Fruit fly (Drosophila melanogaster) whole organism, pupa: ENCODE results near the gene CG14322.

ENCODE experiments used
- CG10348 ChIP-seq: fragments of 200-800 bp; sonication (Bioruptor generic); IDR thresholded peaks from 2 replicates; pipeline ENCODE4 v1.3.6; 2022; ENCODE audit warnings: missing biosample characterization, missing genetic modification characterization
- CG12605 ChIP-seq: fragments of 200-800 bp; sonication (Bioruptor generic); IDR thresholded peaks from 2 replicates; pipeline ENCODE4 v1.3.6; 2022; ENCODE audit warnings: missing biosample characterization, missing genetic modification characterization
- CG13204 ChIP-seq: fragments of 200-800 bp; sonication (Bioruptor generic); optimal IDR thresholded peaks from 2 replicates; lab custom pipeline; 2018; ENCODE audit warnings: missing biosample characterization, mild to moderate bottlenecking, missing genetic modification characterization, moderate library complexity
- CG14655 ChIP-seq: fragments of 200-800 bp; sonication (Bioruptor generic); optimal IDR thresholded peaks from 3 replicates; lab custom pipeline; 2017; ENCODE audit warnings: mild to moderate bottlenecking, missing biosample characterization, missing genetic modification reagents, missing genetic modification characterization
- CG15710 ChIP-seq: fragments of 200-800 bp; sonication (Bioruptor generic); optimal IDR thresholded peaks from 2 replicates; lab custom pipeline; 2018; ENCODE audit warnings: missing biosample characterization, mild to moderate bottlenecking, missing genetic modification characterization, moderate library complexity
- CG17806 ChIP-seq: fragments of 200-800 bp; sonication (Bioruptor generic); optimal IDR thresholded peaks from 2 replicates; lab custom pipeline; 2018; ENCODE audit warnings: missing biosample characterization, mild to moderate bottlenecking, missing genetic modification characterization, moderate library complexity
- CG32121 ChIP-seq: fragments of 200-800 bp; sonication (Bioruptor generic); IDR thresholded peaks from 2 replicates; pipeline ENCODE4 v1.3.6; 2022; ENCODE audit warnings: missing biosample characterization, missing genetic modification characterization
- CG34367 ChIP-seq: fragments of 200-800 bp; sonication (Bioruptor generic); optimal IDR thresholded peaks from 2 replicates; lab custom pipeline; 2018; ENCODE audit warnings: missing biosample characterization, mild to moderate bottlenecking, missing genetic modification characterization
- CG4496 ChIP-seq: fragments of 200-800 bp; sonication (Bioruptor generic); IDR thresholded peaks from 3 replicates; pipeline ENCODE4 v1.3.6; 2022; ENCODE audit warnings: missing biosample characterization, missing genetic modification characterization
- CG8159 ChIP-seq: fragments of 200-800 bp; sonication (Bioruptor generic); optimal IDR thresholded peaks from 3 replicates; lab custom pipeline; 2018; ENCODE audit warnings: missing biosample characterization, mild to moderate bottlenecking, missing genetic modification characterization, moderate library complexity
- CG8301 ChIP-seq: fragments of 200-800 bp; sonication (Bioruptor generic); optimal IDR thresholded peaks from 2 replicates; lab custom pipeline; 2018; ENCODE audit warnings: missing biosample characterization, mild to moderate bottlenecking, missing genetic modification characterization
- CG9948 ChIP-seq: fragments of 200-800 bp; sonication (Bioruptor generic); optimal IDR thresholded peaks from 2 replicates; lab custom pipeline; 2018; ENCODE audit warnings: missing biosample characterization, mild to moderate bottlenecking, missing genetic modification characterization, moderate library complexity
- D1 ChIP-seq: fragments of 200-800 bp; sonication (Bioruptor generic); optimal IDR thresholded peaks from 2 replicates; lab custom pipeline; 2018; ENCODE audit warnings: missing biosample characterization, mild to moderate bottlenecking, missing genetic modification characterization, moderate library complexity
- EcR ChIP-seq: fragments of 200-800 bp; sonication (Bioruptor generic); optimal IDR thresholded peaks from 3 replicates; lab custom pipeline; 2019; ENCODE audit warnings: missing biosample characterization, missing genetic modification characterization, mild to moderate bottlenecking, moderate library complexity, missing genetic modification reagents
- Ets98B ChIP-seq: fragments of 200-800 bp; sonication (Bioruptor generic); IDR thresholded peaks from 2 replicates; pipeline ENCODE4 v1.3.6; 2022; ENCODE audit warnings: missing biosample characterization, missing genetic modification characterization
- Pif1A ChIP-seq: fragments of 200-800 bp; sonication (Bioruptor generic); optimal IDR thresholded peaks from 3 replicates; lab custom pipeline; 2016; ENCODE audit warnings: missing biosample characterization, missing genetic modification characterization
- Pif1B ChIP-seq: fragments of 200-800 bp; sonication (Bioruptor generic); optimal IDR thresholded peaks from 3 replicates; lab custom pipeline; 2016; ENCODE audit warnings: missing biosample characterization, missing genetic modification characterization
- Snoo ChIP-seq: fragments of 200-800 bp; sonication (Bioruptor generic); optimal IDR thresholded peaks from 3 replicates; lab custom pipeline; 2017; ENCODE audit warnings: missing biosample characterization, mild to moderate bottlenecking, missing genetic modification characterization, inconsistent platforms
- fd96Ca ChIP-seq: fragments of 200-800 bp; sonication (Bioruptor generic); IDR thresholded peaks from 3 replicates; pipeline ENCODE4 v1.3.6; 2022; ENCODE audit warnings: missing biosample characterization, missing genetic modification characterization
- gl ChIP-seq: fragments of 200-800 bp; sonication (Bioruptor generic); optimal IDR thresholded peaks from 2 replicates; lab custom pipeline; 2018; ENCODE audit warnings: missing biosample characterization, mild to moderate bottlenecking, missing genetic modification characterization
- rn ChIP-seq: fragments of 200-800 bp; sonication (Bioruptor generic); IDR thresholded peaks from 2 replicates; pipeline ENCODE4 v1.3.6; 2022; ENCODE audit warnings: missing biosample characterization, missing genetic modification characterization

CG14322 gene

DNA sequence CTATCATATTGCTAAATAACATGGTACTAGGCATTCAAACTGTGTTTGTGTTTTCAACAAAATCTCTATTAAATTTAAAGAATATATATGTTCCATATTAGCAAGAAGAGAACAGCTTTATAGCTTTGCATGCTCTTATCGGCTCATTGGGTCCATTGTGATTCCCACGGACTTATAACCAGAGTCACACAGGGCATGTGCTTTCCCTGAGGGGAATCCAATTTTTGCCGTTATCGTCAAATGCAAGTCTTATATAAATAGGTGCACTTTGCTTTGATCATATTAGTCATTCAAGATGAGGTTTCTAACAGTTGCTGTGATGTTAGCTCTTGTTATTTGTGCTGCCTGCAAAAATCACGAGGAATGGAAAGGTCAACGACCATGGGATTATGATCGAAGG lies 19.8 kb downstream of the CG14322 start, which contains the start of gene CG45045:
Gene CG45045, plus strand, starts transcription at position 294 of the 400 bp plus-strand sequence.
- TF ChIP-seq CG8159 (tag; lab: Kevin White, UChicago), result no peak
- TF ChIP-seq CG15710 (tag; lab: Kevin White, UChicago), result no peak
- TF ChIP-seq CG10348 (GFP tag; lab: Robert Waterston, UW), result no peak
- no peak for TF ChIP-seq CG8301 (tag; lab: Kevin White, UChicago)
- TF ChIP-seq fd96Ca (GFP tag; lab: Robert Waterston, UW), result no peak
- no peak for TF ChIP-seq CG17806 (tag; lab: Kevin White, UChicago)
- no peak for TF ChIP-seq CG13204 (GFP tag; lab: Kevin White, UChicago)
- TF ChIP-seq CG34367 (tag; lab: Kevin White, UChicago), result no peak
- no peak for TF ChIP-seq rn (GFP tag; lab: Robert Waterston, UW)
- TF ChIP-seq Pif1B (GFP tag; lab: Kevin White, UChicago), result no peak
- TF ChIP-seq CG32121, result no peak
- TF ChIP-seq CG9948 (tag; lab: Kevin White, UChicago), result no peak
- TF ChIP-seq, all 21 proteins: peak for 0

DNA sequence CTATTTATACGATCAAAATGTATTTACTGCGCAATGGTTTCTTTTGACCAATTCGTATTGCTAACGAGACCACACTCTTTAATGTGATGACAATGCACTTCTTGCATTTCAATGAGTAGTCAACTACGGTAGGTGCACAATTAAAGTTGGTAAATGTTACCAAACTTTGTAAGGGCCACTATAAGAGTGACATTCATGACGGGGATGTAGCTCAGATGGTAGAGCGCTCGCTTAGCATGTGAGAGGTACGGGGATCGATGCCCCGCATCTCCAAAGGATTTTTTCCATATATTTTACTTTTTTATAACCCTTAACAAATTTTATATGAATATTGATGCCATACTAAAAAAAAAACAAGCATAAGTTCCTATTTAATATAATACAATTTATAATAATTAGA lies 20.5 kb downstream of the CG14322 start:
- no peak for TF ChIP-seq CG15710 (tag; lab: Kevin White, UChicago)
- no peak for TF ChIP-seq CG4496 (GFP tag; lab: Robert Waterston, UW)
- TF ChIP-seq CG17806 (tag; lab: Kevin White, UChicago), result no peak
- TF ChIP-seq Pif1A, result no peak
- TF ChIP-seq CG8159 (tag; lab: Kevin White, UChicago), result no peak
- no peak for TF ChIP-seq D1 (tag; lab: Kevin White, UChicago)
- TF ChIP-seq CG14655 (GFP tag; lab: Kevin White, UChicago), result no peak
- no peak for TF ChIP-seq CG8301 (tag; lab: Kevin White, UChicago)
- no peak for TF ChIP-seq Pif1B (GFP tag; lab: Kevin White, UChicago)
- TF ChIP-seq CG32121, result no peak
- TF ChIP-seq Snoo (tag; lab: Kevin White, UChicago), result no peak
- TF ChIP-seq Ets98B (GFP tag; lab: Robert Waterston, UW), result no peak
- TF ChIP-seq CG12605 (GFP tag; lab: Robert Waterston, UW), result no peak
- TF ChIP-seq EcR, result no peak

dm6 chr3R:17670202-17670856 lies 22.9 kb downstream of the CG14322 start:
- TF ChIP-seq EcR (peak; percentile 53), CG13204 (GFP tag; lab: Kevin White, UChicago) (no peak)

dm6 chr3R:17670857-17671336 lies 23.4 kb downstream of the CG14322 start, which contains the start of the genes CG7523 and Mps1:
CG7523 (minus strand) TSS chr3R:17670895.
Mps1 (plus strand) TSS chr3R:17671271.
- TF ChIP-seq EcR, result no peak
- no peak for TF ChIP-seq CG34367 (tag; lab: Kevin White, UChicago)
- TF ChIP-seq Pif1A, result no peak
- TF ChIP-seq fd96Ca (GFP tag; lab: Robert Waterston, UW), result no peak
- TF ChIP-seq CG12605 (GFP tag; lab: Robert Waterston, UW), result no peak
- no peak for TF ChIP-seq CG10348 (GFP tag; lab: Robert Waterston, UW)
- TF ChIP-seq Pif1B (GFP tag; lab: Kevin White, UChicago), result no peak
- no peak for TF ChIP-seq CG8159 (tag; lab: Kevin White, UChicago)
- no peak for TF ChIP-seq CG32121
- TF ChIP-seq CG13204 (GFP tag; lab: Kevin White, UChicago), result no peak
- no peak for TF ChIP-seq Snoo (tag; lab: Kevin White, UChicago)
- TF ChIP-seq CG8301 (tag; lab: Kevin White, UChicago), result no peak

- TF ChIP-seq EcR, result peak; percentile 88
- TF ChIP-seq CG34367 (tag; lab: Kevin White, UChicago), result no peak
- TF ChIP-seq, all 21 proteins: peak for 1
Measured at dm6 chr3R:17678138-17678873, 30.8 kb downstream of the CG14322 start.

DNA sequence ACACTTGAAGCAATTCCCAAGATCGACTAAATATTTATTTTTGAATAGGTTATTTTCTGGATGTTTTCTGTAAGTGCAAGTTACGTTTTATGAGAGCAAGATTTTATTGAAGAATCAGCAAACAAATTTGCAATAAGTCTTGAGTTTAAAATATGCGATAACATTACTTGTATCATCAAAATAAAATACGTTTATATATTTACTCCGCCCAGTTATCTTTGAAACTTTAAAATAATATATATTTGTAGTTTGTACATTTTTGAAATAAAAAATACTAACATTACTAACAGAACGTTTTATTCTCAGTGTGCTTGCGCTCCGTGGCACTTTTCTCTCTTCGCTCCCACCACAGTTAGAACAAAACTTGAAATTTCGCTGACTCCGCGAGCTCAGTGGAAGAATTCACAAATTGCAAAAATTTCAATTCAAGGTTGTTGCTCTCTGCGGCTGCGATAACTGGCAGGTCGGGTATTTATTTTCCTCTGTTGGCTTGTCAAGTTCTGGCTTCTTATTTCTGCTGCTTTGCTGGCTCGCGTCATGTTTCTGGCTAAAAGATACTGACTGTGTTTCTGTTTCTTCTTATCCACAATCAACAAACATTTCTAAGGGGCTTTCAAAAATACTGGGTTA lies 32.0 kb downstream of the CG14322 start:
- no peak for TF ChIP-seq CG10348 (GFP tag; lab: Robert Waterston, UW)
- peak; percentile 45; the same call in 1 of the 2 replicates for TF ChIP-seq rn (GFP tag; lab: Robert Waterston, UW)
- TF ChIP-seq Pif1B (GFP tag; lab: Kevin White, UChicago), result peak; percentile 86
- TF ChIP-seq CG4496 (GFP tag; lab: Robert Waterston, UW), result peak; percentile 82
- peak; percentile 89 for TF ChIP-seq Snoo (tag; lab: Kevin White, UChicago)
- peak; percentile 87 for TF ChIP-seq CG8159 (tag; lab: Kevin White, UChicago)
- TF ChIP-seq Ets98B (GFP tag; lab: Robert Waterston, UW), result peak; percentile 58
- no peak for TF ChIP-seq fd96Ca (GFP tag; lab: Robert Waterston, UW)
- TF ChIP-seq EcR, result peak; percentile 11
- peak; percentile 79 for TF ChIP-seq CG34367 (tag; lab: Kevin White, UChicago)
- peak; percentile 52 for TF ChIP-seq CG12605 (GFP tag; lab: Robert Waterston, UW)
- peak; percentile 26 for TF ChIP-seq gl (tag; lab: Kevin White, UChicago)
- peak; percentile 96 for TF ChIP-seq CG14655 (GFP tag; lab: Kevin White, UChicago)
- TF ChIP-seq D1 (tag; lab: Kevin White, UChicago), result peak; percentile 85
- peak; percentile 84 for TF ChIP-seq CG17806 (tag; lab: Kevin White, UChicago)
- TF ChIP-seq CG9948 (tag; lab: Kevin White, UChicago), result peak; percentile 89
- peak; percentile 87 for TF ChIP-seq CG15710 (tag; lab: Kevin White, UChicago)
- peak; percentile 94 for TF ChIP-seq CG8301 (tag; lab: Kevin White, UChicago)
- no peak for TF ChIP-seq CG13204 (GFP tag; lab: Kevin White, UChicago)
- TF ChIP-seq CG32121, result peak; percentile 82
- TF ChIP-seq Pif1A, result no peak
